Fruit fly (Drosophila melanogaster): ENCODE data around the gene prd.

prd gene

DNA sequence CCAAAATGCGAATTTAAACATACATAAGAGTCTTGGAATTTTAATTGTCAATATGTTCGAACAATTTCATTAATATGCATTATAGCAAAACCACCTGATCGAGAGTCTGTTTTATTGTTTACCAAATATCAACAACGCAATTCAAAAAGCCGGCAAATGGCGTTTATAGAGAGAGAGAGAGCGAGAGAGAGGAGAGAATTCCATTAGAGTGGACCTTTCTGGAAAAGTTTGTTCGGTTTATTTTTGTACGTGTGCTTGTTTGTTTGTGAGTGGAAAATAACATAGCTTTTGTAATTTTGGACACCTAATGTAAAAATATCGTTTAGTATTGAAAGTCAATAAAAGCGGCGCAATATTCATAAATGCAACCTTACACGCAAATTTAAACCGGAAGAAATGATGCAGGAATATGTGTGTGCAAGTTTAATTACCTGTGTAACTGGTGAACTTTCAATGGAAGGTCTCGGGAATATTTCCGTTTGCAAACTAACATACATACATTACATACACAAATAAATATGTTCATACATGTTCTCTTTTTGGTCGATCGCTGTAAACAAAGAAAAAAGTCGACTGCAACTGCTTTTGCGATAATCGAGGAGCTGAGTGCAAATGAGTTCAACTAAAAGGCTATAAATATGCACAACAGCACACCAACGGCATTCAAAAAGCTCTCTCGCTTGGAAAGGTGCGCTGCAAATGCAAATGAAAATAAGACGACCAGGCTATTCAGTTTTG lies 40.8 kb downstream of the prd start, which contains the start of gene CG6785:
Gene CG6785, minus strand, starts transcription at position 588 of the 738 bp plus-strand sequence.
- peak; percentile 86 for TF ChIP-seq CG16779 (tag; optimal IDR thresholded peaks at IDR 0.05)
- peak; percentile 79 for TF ChIP-seq Hr4 (GFP tag; optimal IDR thresholded peaks at IDR 0.05)
- TF ChIP-seq ss (GFP tag; optimal IDR thresholded peaks at IDR 0.05): peak; percentile 67 to 83
- peak; percentile 81 for TF ChIP-seq CG34406 (GFP tag; optimal IDR thresholded peaks at IDR 0.05)
- TF ChIP-seq CG10669 (GFP tag; optimal IDR thresholded peaks at IDR 0.05): peak; percentile 76
- TF ChIP-seq CG8632 (GFP tag; optimal IDR thresholded peaks at IDR 0.05): peak; percentile 89
- TF ChIP-seq CG6854 (GFP tag; optimal IDR thresholded peaks at IDR 0.05): peak; percentile 79
- TF ChIP-seq svp (GFP tag): peak; percentile 92
- TF ChIP-seq fd59A (GFP tag; optimal IDR thresholded peaks at IDR 0.05): peak; percentile 58
- peak; percentile 74 for TF ChIP-seq lz (GFP tag; optimal IDR thresholded peaks at IDR 0.05)
- TF ChIP-seq eg (GFP tag; IDR thresholded peaks at IDR 0.05): peak; percentile 87; the same call in 2 of the 3 replicates
- peak; percentile 91; the same call in 2 of the 3 replicates for TF ChIP-seq CG8119 (GFP tag; IDR thresholded peaks at IDR 0.05)
- TF ChIP-seq cyc (GFP tag; optimal IDR thresholded peaks at IDR 0.05): peak; percentile 63
- TF ChIP-seq Eip93F (GFP tag; optimal IDR thresholded peaks at IDR 0.05): peak; percentile 87
- peak; percentile 70 for TF ChIP-seq Hr39 (GFP tag; optimal IDR thresholded peaks at IDR 0.05)
- peak; percentile 81 for TF ChIP-seq achi (GFP tag; optimal IDR thresholded peaks at IDR 0.05)
- TF ChIP-seq Eip78C (GFP tag): peak; percentile 96
- no peak for TF ChIP-seq Smox (GFP tag; optimal IDR thresholded peaks at IDR 0.05)
- peak; percentile 89 for TF ChIP-seq esn (GFP tag; optimal IDR thresholded peaks at IDR 0.05)
- peak; percentile 93 for TF ChIP-seq CG15336 (GFP tag; IDR thresholded peaks at IDR 0.05)
- peak; percentile 86 for TF ChIP-seq Met (GFP tag; optimal IDR thresholded peaks at IDR 0.05)
- TF ChIP-seq dac (GFP tag; optimal IDR thresholded peaks at IDR 0.05): peak; percentile 67
- TF ChIP-seq CG31627 (GFP tag; optimal IDR thresholded peaks at IDR 0.05): peak; percentile 71
- TF ChIP-seq CG1621 (tag; optimal IDR thresholded peaks at IDR 0.05): peak; percentile 82
- TF ChIP-seq CG6808 (GFP tag; optimal IDR thresholded peaks at IDR 0.05): peak; percentile 73
- peak; percentile 86 for TF ChIP-seq vri (GFP tag; optimal IDR thresholded peaks at IDR 0.05)
- TF ChIP-seq Sox15 (GFP tag; optimal IDR thresholded peaks at IDR 0.05): peak; percentile 37
- TF ChIP-seq CG10631 (GFP tag; optimal IDR thresholded peaks at IDR 0.05): peak; percentile 69
- TF ChIP-seq fkh (GFP tag; optimal IDR thresholded peaks at IDR 0.05): peak; percentile 96
- TF ChIP-seq CG11902 (GFP tag; optimal IDR thresholded peaks at IDR 0.05): no peak
- TF ChIP-seq Sox14 (GFP tag; optimal IDR thresholded peaks at IDR 0.05): peak; percentile 85
- TF ChIP-seq CG11294 (GFP tag; IDR thresholded peaks at IDR 0.05): peak; percentile 70
- peak; percentile 83 for TF ChIP-seq CG7368 (GFP tag; optimal IDR thresholded peaks at IDR 0.05)
- TF ChIP-seq CG6276 (GFP tag; optimal IDR thresholded peaks at IDR 0.05): peak; percentile 88
- TF ChIP-seq spab (GFP tag; optimal IDR thresholded peaks at IDR 0.05): peak; percentile 60
- peak; percentile 86 for TF ChIP-seq net (GFP tag; optimal IDR thresholded peaks at IDR 0.05)
- no peak for TF ChIP-seq CG3919 (GFP tag; optimal IDR thresholded peaks at IDR 0.05)
- TF ChIP-seq dsx (GFP tag; optimal IDR thresholded peaks at IDR 0.05; ENCODE audit: poor library complexity, severe bottlenecking): peak; percentile 47
- TF ChIP-seq CG4318 (GFP tag; optimal IDR thresholded peaks at IDR 0.05): no peak
- peak; percentile 64 for TF ChIP-seq CG8319 (GFP tag; optimal IDR thresholded peaks at IDR 0.05)
- peak; percentile 58 to 59 for TF ChIP-seq salr (GFP tag; optimal IDR thresholded peaks at IDR 0.05)
- TF ChIP-seq CG3032 (tag; optimal IDR thresholded peaks at IDR 0.05): peak; percentile 52
- peak; percentile 80 for TF ChIP-seq CG32006 (GFP tag; optimal IDR thresholded peaks at IDR 0.05)
- peak; percentile 83 for TF ChIP-seq Eip75B (GFP tag; optimal IDR thresholded peaks at IDR 0.05)
- peak; percentile 51 for TF ChIP-seq Ets21C (GFP tag; optimal IDR thresholded peaks at IDR 0.05)
- peak; percentile 78 for TF ChIP-seq Lpt (GFP tag; optimal IDR thresholded peaks at IDR 0.05)
- peak; percentile 62 for TF ChIP-seq Gug (GFP tag; IDR thresholded peaks at IDR 0.05)
- peak; percentile 26 for TF ChIP-seq Blimp-1 (GFP tag; optimal IDR thresholded peaks at IDR 0.05)
- peak; percentile 81 for TF ChIP-seq OdsH (GFP tag; optimal IDR thresholded peaks at IDR 0.05)
- peak; percentile 77 for TF ChIP-seq CG6163 (GFP tag; IDR thresholded peaks at IDR 0.05)
